Worm (Caenorhabditis elegans) whole organism, dauer: ENCODE data around the gene Y37A1A.4.

Experiments used
- unc-62 ChIP-seq: sonication (generic microtip); optimal IDR thresholded peaks from 2 replicates; lab custom pipeline; 2017; ENCODE audit warnings: missing biosample characterization, missing genetic modification reagents, missing genetic modification characterization

The Y37A1A.4 gene

ce11 chrIV:13982425-13982824, 48.2 kb downstream of the Y37A1A.4 start, which contains the start of gene gei-18:
TSS of gene gei-18 (minus strand) at chrIV:13982525.
- TF ChIP-seq unc-62, result no peak

- no peak for TF ChIP-seq unc-62
Observed at ce11 chrIV:13984041-13984440, 49.9 kb downstream of the Y37A1A.4 start, which contains the start of gene tor-2. TSS of gene tor-2 (minus strand) at chrIV:13984141.

ce11 chrIV:13985705-13986104, 51.5 kb downstream of the Y37A1A.4 start, which contains the start of gene tor-1:
TSS of gene tor-1 (minus strand) at chrIV:13985805.
- TF ChIP-seq unc-62, result no peak

ce11 chrIV:13988781-13989180, 54.6 kb downstream of the Y37A1A.4 start, which contains the start of gene egl-23:
TSS of gene egl-23 (plus strand) at chrIV:13989081.
- no peak for TF ChIP-seq unc-62

ce11 chrIV:13989875-13990274, 55.7 kb downstream of the Y37A1A.4 start:
- no peak for TF ChIP-seq unc-62

ce11 chrIV:14001782-14002181, 67.6 kb downstream of the Y37A1A.4 start:
- TF ChIP-seq unc-62, result no peak

- TF ChIP-seq unc-62, result no peak
Observed at ce11 chrIV:14008709-14009108, 74.5 kb downstream of the Y37A1A.4 start.
